Worm (Caenorhabditis elegans) whole organism, L1 larva: ENCODE results near the gene flp-4.

Experiments
- C04F5.9 ChIP-seq: sonication (generic microtip); optimal IDR thresholded peaks from 2 replicates; lab custom pipeline; 2016; ENCODE audit warnings: missing genetic modification characterization, missing compliant biosample characterization
- F16B12.6 ChIP-seq: fragments of 150-350 bp; optimal IDR thresholded peaks from 2 replicates; lab custom pipeline; 2014; ENCODE audit warnings: missing biosample characterization, missing genetic modification characterization
- aha-1 ChIP-seq: fragments of 150-350 bp; optimal IDR thresholded peaks from 2 replicates; lab custom pipeline; 2014; ENCODE audit warnings: missing biosample characterization, missing genetic modification characterization
- alr-1 ChIP-seq: fragments of 200-800 bp; sonication (Bioruptor generic); optimal IDR thresholded peaks from 2 replicates; lab custom pipeline; 2018; ENCODE audit warnings: borderline replicate concordance, mild to moderate bottlenecking, missing genetic modification characterization, missing compliant biosample characterization
- ama-1 ChIP-seq: fragments of 150-350 bp; optimal IDR thresholded peaks from 2 replicates; lab custom pipeline; 2014
- blmp-1 ChIP-seq: fragments of 150-350 bp; optimal IDR thresholded peaks from 2 replicates; lab custom pipeline; 2014; ENCODE audit warnings: missing biosample characterization, missing genetic modification characterization
- ceh-63 ChIP-seq: fragments of 200-800 bp; sonication (Bioruptor generic); optimal IDR thresholded peaks from 2 replicates; lab custom pipeline; 2018; ENCODE audit warnings: mild to moderate bottlenecking, missing genetic modification characterization, missing compliant biosample characterization
- ceh-8 ChIP-seq: fragments of 200-800 bp; sonication (Bioruptor generic); optimal IDR thresholded peaks from 2 replicates; lab custom pipeline; 2018; ENCODE audit warnings: mild to moderate bottlenecking, missing genetic modification characterization, moderate library complexity, missing compliant biosample characterization
- ceh-82 ChIP-seq, 3 experiments: fragments of 150-350 bp in 1 of 3; sonication (generic microtip) in 2 of 3; optimal IDR thresholded peaks; 2 replicates each; lab custom pipeline; 2014 to 2017; ENCODE audit warnings: missing biosample characterization in 3 of 3, missing genetic modification characterization in 3 of 3
- ceh-88 ChIP-seq: fragments of 200-800 bp; sonication (Bioruptor generic); IDR thresholded peaks from 2 replicates; pipeline ENCODE4 v1.3.6; 2022; ENCODE audit warnings: missing genetic modification characterization, missing compliant biosample characterization
- dpl-1 ChIP-seq, 3 experiments: fragments of 150-350 bp in 2 of 3; sonication (generic microtip) in 1 of 3; optimal IDR thresholded peaks; 2 replicates each; lab custom pipeline; 2014 to 2017; ENCODE audit warnings: missing biosample characterization in 3 of 3, missing genetic modification characterization in 3 of 3, missing genetic modification reagents in 3 of 3
- efl-1 ChIP-seq, 4 experiments: fragments of 150-350 bp; optimal IDR thresholded peaks in 3 of 4; peaks in 1 of 4; 1 replicate in 1 of 4; 2 replicates in 3 of 4; lab custom pipeline; 2014; ENCODE audit warnings: missing biosample characterization in 2 of 4, missing genetic modification characterization in 2 of 4, missing genetic modification reagents in 2 of 4
- efl-3 ChIP-seq: fragments of 200-800 bp; sonication (Bioruptor generic); optimal IDR thresholded peaks from 2 replicates; lab custom pipeline; 2018; ENCODE audit warnings: mild to moderate bottlenecking, missing genetic modification characterization, missing compliant biosample characterization
- egl-13 ChIP-seq: sonication (generic microtip); optimal IDR thresholded peaks from 2 replicates; lab custom pipeline; 2016; ENCODE audit warnings: missing genotype, missing genetic modification reagents, missing genetic modification characterization, missing compliant biosample characterization
- elt-3 ChIP-seq, 6 experiments: fragments of 150-350 bp in 1 of 6; sonication (generic microtip); optimal IDR thresholded peaks; 2 replicates each; lab custom pipeline; 2017 to 2018; ENCODE audit warnings: missing biosample characterization in 6 of 6, missing genetic modification characterization in 6 of 6, inconsistent platforms in 1 of 6
- fkh-10 ChIP-seq: sonication (generic microtip); optimal IDR thresholded peaks from 2 replicates; lab custom pipeline; 2017; ENCODE audit warnings: missing biosample characterization, missing genetic modification reagents, missing genetic modification characterization
- fkh-4 ChIP-seq: sonication (generic microtip); optimal IDR thresholded peaks from 2 replicates; lab custom pipeline; 2016; ENCODE audit warnings: missing compliant biosample characterization, missing genetic modification characterization, borderline replicate concordance
- fkh-8 ChIP-seq: sonication (generic microtip); optimal IDR thresholded peaks from 2 replicates; lab custom pipeline; 2016; ENCODE audit warnings: mild to moderate bottlenecking, missing genetic modification characterization, missing compliant biosample characterization
- grh-1 ChIP-seq: fragments of 200-800 bp; sonication (Bioruptor generic); IDR thresholded peaks from 2 replicates; pipeline ENCODE4 v1.3.6; 2022; ENCODE audit warnings: missing genetic modification reagents, missing genetic modification characterization, missing compliant biosample characterization
- hlh-17 ChIP-seq: fragments of 200-800 bp; sonication (Bioruptor generic); optimal IDR thresholded peaks from 2 replicates; lab custom pipeline; 2018; ENCODE audit warnings: missing genetic modification characterization, mild to moderate bottlenecking, missing compliant biosample characterization, moderate library complexity, borderline replicate concordance
- hlh-4 ChIP-seq: sonication (generic microtip); optimal IDR thresholded peaks from 2 replicates; lab custom pipeline; 2016; ENCODE audit warnings: mild to moderate bottlenecking, missing genetic modification characterization, missing compliant biosample characterization
- hpl-2 ChIP-seq: fragments of 150-350 bp; optimal IDR thresholded peaks from 2 replicates; lab custom pipeline; 2014; ENCODE audit warnings: missing biosample characterization, missing genetic modification reagents, missing genetic modification characterization
- irx-1 ChIP-seq: sonication (generic microtip); optimal IDR thresholded peaks from 2 replicates; lab custom pipeline; 2016; ENCODE audit warnings: missing genetic modification characterization, missing compliant biosample characterization
- jun-1 ChIP-seq: fragments of 150-350 bp; optimal IDR thresholded peaks from 2 replicates; lab custom pipeline; 2014; ENCODE audit warnings: missing biosample characterization, missing genetic modification reagents, missing genetic modification characterization
- lin-14 ChIP-seq: fragments of 200-800 bp; sonication (Bioruptor generic); optimal IDR thresholded peaks from 2 replicates; lab custom pipeline; 2018; ENCODE audit warnings: mild to moderate bottlenecking, missing genetic modification characterization, moderate library complexity, missing compliant biosample characterization
- lin-15B ChIP-seq: fragments of 150-350 bp; sonication (generic microtip); optimal IDR thresholded peaks from 3 replicates; lab custom pipeline; 2014; ENCODE audit warnings: missing biosample characterization, missing genetic modification characterization
- lin-39 ChIP-seq: fragments of 150-350 bp; optimal IDR thresholded peaks from 2 replicates; lab custom pipeline; 2014; ENCODE audit warnings: missing biosample characterization, missing genetic modification reagents, missing genetic modification characterization
- lsy-2 ChIP-seq, 2 experiments: fragments of 150-350 bp; optimal IDR thresholded peaks; 2 replicates each; lab custom pipeline; 2014; ENCODE audit warnings: missing biosample characterization in 2 of 2, missing genetic modification characterization in 2 of 2
- mdl-1 ChIP-seq, 2 experiments: fragments of 150-350 bp; optimal IDR thresholded peaks; 2 replicates each; lab custom pipeline; 2014 to 2017; ENCODE audit warnings: missing biosample characterization in 2 of 2, missing genetic modification characterization in 2 of 2, inconsistent platforms in 1 of 2
- mef-2 ChIP-seq: fragments of 150-350 bp; optimal IDR thresholded peaks from 2 replicates; lab custom pipeline; 2014; ENCODE audit warnings: missing biosample characterization, missing genetic modification characterization
- mep-1 ChIP-seq: fragments of 150-350 bp; optimal IDR thresholded peaks from 2 replicates; lab custom pipeline; 2014; ENCODE audit warnings: missing biosample characterization, missing genetic modification characterization
- nhr-12 ChIP-seq: sonication (generic microtip); optimal IDR thresholded peaks from 2 replicates; lab custom pipeline; 2017; ENCODE audit warnings: missing biosample characterization, missing genetic modification characterization
- nhr-237 ChIP-seq: fragments of 150-350 bp; optimal IDR thresholded peaks from 2 replicates; lab custom pipeline; 2014; ENCODE audit warnings: missing biosample characterization, missing genetic modification characterization
- nhr-71 ChIP-seq: sonication (generic microtip); optimal IDR thresholded peaks from 2 replicates; lab custom pipeline; 2016; ENCODE audit warnings: mild to moderate bottlenecking, missing genetic modification characterization, moderate library complexity, missing compliant biosample characterization
- nhr-76 ChIP-seq: sonication (generic microtip); optimal IDR thresholded peaks from 2 replicates; lab custom pipeline; 2017; ENCODE audit warnings: missing biosample characterization, missing genetic modification characterization
- nhr-85 ChIP-seq: sonication (generic microtip); peaks from one replicate; lab custom pipeline; 2016; ENCODE audit warnings: missing genetic modification characterization, inconsistent platforms, missing compliant biosample characterization
- nhr-90 ChIP-seq: sonication (generic microtip); optimal IDR thresholded peaks from 2 replicates; lab custom pipeline; 2016; ENCODE audit warnings: mild to moderate bottlenecking, missing genetic modification characterization, missing compliant biosample characterization; ENCODE audit not compliant: poor library complexity
- pag-3 ChIP-seq: sonication (generic microtip); optimal IDR thresholded peaks from 2 replicates; lab custom pipeline; 2017; ENCODE audit warnings: missing genetic modification characterization, mild to moderate bottlenecking, missing compliant biosample characterization, antibody characterized with exemption, borderline replicate concordance; ENCODE audit not compliant: insufficient read depth
- pqm-1 ChIP-seq: sonication (generic microtip); optimal IDR thresholded peaks from 3 replicates; lab custom pipeline; 2017; ENCODE audit warnings: missing biosample characterization, missing genetic modification characterization
- rnt-1 ChIP-seq: sonication (generic microtip); optimal IDR thresholded peaks from 2 replicates; lab custom pipeline; 2016; ENCODE audit warnings: mild to moderate bottlenecking, missing genetic modification characterization, moderate library complexity, missing compliant biosample characterization
- skn-1 ChIP-seq: fragments of 150-350 bp; optimal IDR thresholded peaks from 2 replicates; lab custom pipeline; 2014; ENCODE audit warnings: missing biosample characterization, missing genetic modification characterization
- snpc-4 ChIP-seq: fragments of 150-350 bp; optimal IDR thresholded peaks from 2 replicates; lab custom pipeline; 2014; ENCODE audit warnings: missing biosample characterization, missing genetic modification characterization
- snu-23 ChIP-seq: sonication (generic microtip); optimal IDR thresholded peaks from 2 replicates; lab custom pipeline; 2016; ENCODE audit warnings: missing genetic modification characterization, missing compliant biosample characterization
- sox-4 ChIP-seq: sonication (generic microtip); optimal IDR thresholded peaks from 2 replicates; lab custom pipeline; 2016; ENCODE audit warnings: missing genetic modification characterization, missing compliant biosample characterization
- swsn-7 ChIP-seq: sonication (generic microtip); optimal IDR thresholded peaks from 2 replicates; lab custom pipeline; 2016; ENCODE audit warnings: missing genetic modification characterization, missing compliant biosample characterization
- tbx-2 ChIP-seq: sonication (generic microtip); optimal IDR thresholded peaks from 2 replicates; lab custom pipeline; 2016; ENCODE audit warnings: missing genetic modification characterization, missing compliant biosample characterization
- unc-30 ChIP-seq: sonication (generic microtip); optimal IDR thresholded peaks from 2 replicates; lab custom pipeline; 2017; ENCODE audit warnings: missing biosample characterization, missing genetic modification characterization
- unc-62 ChIP-seq: fragments of 150-350 bp; optimal IDR thresholded peaks from 2 replicates; lab custom pipeline; 2014; ENCODE audit warnings: missing biosample characterization, missing genetic modification reagents, missing genetic modification characterization
- xbp-1 ChIP-seq: sonication (generic microtip); optimal IDR thresholded peaks from 2 replicates; lab custom pipeline; 2016; ENCODE audit warnings: missing genetic modification characterization, missing compliant biosample characterization

The flp-4 gene

ce11 chrII:10044961-10045360 is 3.7 kb upstream of the flp-4 start, which contains the start of the genes F52H3.11 and bath-38 (continued):
- no peak for TF ChIP-seq hlh-4
- TF ChIP-seq hpl-2 = no peak
- no peak for TF ChIP-seq C04F5.9 (tag; lab: Kevin White, UChicago)
- no peak for TF ChIP-seq sox-4 (tag; lab: Kevin White, UChicago)
- TF ChIP-seq ceh-8 (GFP tag; lab: Kevin White, UChicago) = no peak
- peak in 1 of 6 experiments; percentile 37 for TF ChIP-seq elt-3 (tag; optimal IDR thresholded peaks at IDR 0.05; lab: Kevin White, UChicago)
- TF ChIP-seq tbx-2 (tag; lab: Kevin White, UChicago) = peak; percentile 39
- no peak for TF ChIP-seq nhr-12 (tag; lab: Kevin White, UChicago)
- no peak for TF ChIP-seq grh-1 (GFP tag; lab: Robert Waterston, UW)
- peak; percentile 36 for TF ChIP-seq swsn-7 (tag; lab: Kevin White, UChicago)
- TF ChIP-seq mef-2 (tag; lab: Kevin White, UChicago) = no peak
- TF ChIP-seq blmp-1 = peak; percentile 56
- no peak for TF ChIP-seq pag-3 (tag; lab: Kevin White, UChicago)
- no peak for TF ChIP-seq unc-62 (GFP tag; lab: Kevin White, UChicago)
- TF ChIP-seq nhr-71 (tag; lab: Kevin White, UChicago) = peak; percentile 27
- no peak for TF ChIP-seq fkh-4 (tag; lab: Kevin White, UChicago)
- peak; percentile 15 to 62 (median 53) for TF ChIP-seq dpl-1 (GFP tag; optimal IDR thresholded peaks at IDR 0.05; lab: Kevin White, UChicago)
- TF ChIP-seq lin-14 (GFP tag; lab: Kevin White, UChicago) = peak; percentile 64
- TF ChIP-seq nhr-85 (tag; lab: Kevin White, UChicago) = peak; percentile 69
- no peak for TF ChIP-seq ceh-88 (GFP tag; lab: Robert Waterston, UW)
- TF ChIP-seq hlh-17 = no peak
- TF ChIP-seq ama-1 (lab: Kevin White, UChicago) = peak; percentile 5
- no peak for TF ChIP-seq fkh-8 (tag; lab: Kevin White, UChicago)
- TF ChIP-seq F16B12.6 (tag; lab: Kevin White, UChicago) = peak; percentile 81
- TF ChIP-seq snu-23 = peak; percentile 54
- no peak for TF ChIP-seq nhr-76 (tag; lab: Kevin White, UChicago)
- no peak for TF ChIP-seq efl-3 (GFP tag; lab: Kevin White, UChicago)
- no peak for TF ChIP-seq mdl-1 (tag; optimal IDR thresholded peaks at IDR 0.05; lab: Kevin White, UChicago)
- TF ChIP-seq aha-1 = no peak
- no peak for TF ChIP-seq fkh-10 (GFP tag; lab: Kevin White, UChicago)
- TF ChIP-seq, all 84 proteins: peak for 24

ce11 chrII:10045670-10046069 is 3.0 kb upstream of the flp-4 start:
- TF ChIP-seq blmp-1 = peak; percentile 97
- no peak for TF ChIP-seq xbp-1
- no peak for TF ChIP-seq unc-30
- TF ChIP-seq lin-39 (tag; lab: Kevin White, UChicago) = no peak
- no peak for TF ChIP-seq mep-1 (tag; lab: Kevin White, UChicago)
- no peak for TF ChIP-seq pqm-1 (tag; lab: Kevin White, UChicago)
- TF ChIP-seq lin-15B (tag; lab: Kevin White, UChicago) = no peak
- no peak for TF ChIP-seq nhr-90 (tag; lab: Kevin White, UChicago)
- no peak for TF ChIP-seq rnt-1
- no peak for TF ChIP-seq efl-1 (optimal IDR thresholded peaks at IDR 0.05; lab: Kevin White, UChicago)
- peak in 1 of 2 experiments; percentile 77 for TF ChIP-seq efl-1 (GFP tag; optimal IDR thresholded peaks at IDR 0.05 in 1 of 2; lab: Kevin White, UChicago)
- peak in 1 of 6 experiments; percentile 55 for TF ChIP-seq elt-3 (tag; optimal IDR thresholded peaks at IDR 0.05; lab: Kevin White, UChicago)
- no peak for TF ChIP-seq irx-1 (tag; lab: Kevin White, UChicago)
- no peak for TF ChIP-seq lsy-2 (tag; optimal IDR thresholded peaks at IDR 0.05; lab: Kevin White, UChicago)
- TF ChIP-seq ceh-63 (GFP tag; lab: Kevin White, UChicago) = no peak
- no peak for TF ChIP-seq hpl-2
- no peak for TF ChIP-seq snpc-4
- TF ChIP-seq jun-1 = no peak
- TF ChIP-seq efl-3 (GFP tag; lab: Kevin White, UChicago) = no peak
- no peak for TF ChIP-seq skn-1 (tag; lab: Kevin White, UChicago)
- TF ChIP-seq ceh-82 (tag; optimal IDR thresholded peaks at IDR 0.05; lab: Kevin White, UChicago) = no peak
- no peak for TF ChIP-seq egl-13
- TF ChIP-seq hlh-17 = no peak
- TF ChIP-seq nhr-237 (tag; lab: Kevin White, UChicago) = no peak
- TF ChIP-seq alr-1 (tag; lab: Kevin White, UChicago) = no peak
- TF ChIP-seq, all 84 proteins: peak for 3
